Worm (Caenorhabditis elegans) whole organism, L4 larva: Measurements from ENCODE around the gene frm-7.

Experiments
- F10B5.3 ChIP-seq: sonication (generic microtip); optimal IDR thresholded peaks from 2 replicates; lab custom pipeline; 2016; ENCODE audit warnings: mild to moderate bottlenecking, missing genetic modification characterization, missing compliant biosample characterization
- F49E8.2 ChIP-seq: sonication (generic microtip); optimal IDR thresholded peaks from 2 replicates; lab custom pipeline; 2016; ENCODE audit warnings: missing compliant biosample characterization, mild to moderate bottlenecking, missing genetic modification characterization, borderline replicate concordance
- T26A8.4 ChIP-seq: fragments of 200-800 bp; sonication (Bioruptor generic); IDR thresholded peaks from 2 replicates; pipeline ENCODE4 v1.3.6; 2022; ENCODE audit warnings: missing genetic modification characterization, missing compliant biosample characterization
- Y75B8A.6 ChIP-seq: fragments of 200-800 bp; sonication (Bioruptor generic); IDR thresholded peaks from 2 replicates; pipeline ENCODE4 v1.3.6; 2022; ENCODE audit warnings: missing genetic modification reagents, missing genetic modification characterization, missing compliant biosample characterization
- aha-1 ChIP-seq: fragments of 150-350 bp; peaks from one replicate; lab custom pipeline; 2014; ENCODE audit warnings: missing biosample characterization, missing genetic modification characterization
- ama-1 ChIP-seq: fragments of 150-350 bp; optimal IDR thresholded peaks from 2 replicates; lab custom pipeline; 2014; ENCODE audit warnings: inconsistent platforms, mixed read lengths
- ceh-20 ChIP-seq: fragments of 200-800 bp; sonication (Bioruptor generic); IDR thresholded peaks from 2 replicates; pipeline ENCODE4 v1.3.6; 2022; ENCODE audit warnings: missing genetic modification reagents, missing genetic modification characterization, missing compliant biosample characterization
- ceh-32 ChIP-seq: sonication (generic microtip); optimal IDR thresholded peaks from 2 replicates; lab custom pipeline; 2016; ENCODE audit warnings: mild to moderate bottlenecking, missing genetic modification characterization, missing compliant biosample characterization; ENCODE audit not compliant: poor library complexity
- ceh-44 ChIP-seq: fragments of 200-800 bp; sonication (Bioruptor generic); IDR thresholded peaks from 2 replicates; pipeline ENCODE4 v1.3.6; 2022; ENCODE audit warnings: missing genetic modification reagents, missing genetic modification characterization, missing compliant biosample characterization
- ceh-82 ChIP-seq: sonication (generic microtip); optimal IDR thresholded peaks from 2 replicates; lab custom pipeline; 2017; ENCODE audit warnings: missing biosample characterization, missing genetic modification characterization
- daf-19 ChIP-seq: fragments of 200-800 bp; sonication (Bioruptor generic); conservative IDR thresholded peaks from 2 replicates; pipeline ENCODE4 v1.3.6; 2022; ENCODE audit warnings: missing genetic modification characterization, missing compliant biosample characterization
- duxl-1 ChIP-seq: sonication (generic microtip); optimal IDR thresholded peaks from 2 replicates; lab custom pipeline; 2016; ENCODE audit warnings: mild to moderate bottlenecking, missing genetic modification characterization, moderate library complexity, missing compliant biosample characterization; ENCODE audit not compliant: poor library complexity
- egl-43 ChIP-seq: fragments of 200-800 bp; sonication (Bioruptor generic); IDR thresholded peaks from 2 replicates; pipeline ENCODE4 v1.3.6; 2022; ENCODE audit warnings: missing genetic modification reagents, missing genetic modification characterization, missing compliant biosample characterization
- fos-1 ChIP-seq: fragments of 150-350 bp; optimal IDR thresholded peaks from 2 replicates; lab custom pipeline; 2014; ENCODE audit warnings: missing biosample characterization, missing genetic modification characterization
- hlh-11 ChIP-seq: fragments of 200-800 bp; sonication (Bioruptor generic); optimal IDR thresholded peaks from 2 replicates; lab custom pipeline; 2018; ENCODE audit warnings: mild to moderate bottlenecking, missing genetic modification characterization, missing compliant biosample characterization
- lin-29 ChIP-seq: fragments of 200-800 bp; sonication (Bioruptor generic); IDR thresholded peaks from 2 replicates; pipeline ENCODE4 v1.3.6; 2022; ENCODE audit warnings: missing genetic modification reagents, missing genetic modification characterization, missing compliant biosample characterization
- mep-1 ChIP-seq: fragments of 150-350 bp; sonication (generic microtip); optimal IDR thresholded peaks from 3 replicates; lab custom pipeline; 2014; ENCODE audit warnings: missing biosample characterization, missing genetic modification characterization
- mxl-3 ChIP-seq: fragments of 200-800 bp; sonication (Bioruptor generic); optimal IDR thresholded peaks from 2 replicates; lab custom pipeline; 2018; ENCODE audit warnings: mild to moderate bottlenecking, missing genetic modification characterization, missing compliant biosample characterization
- nhr-237 ChIP-seq: sonication (generic microtip); optimal IDR thresholded peaks from 2 replicates; lab custom pipeline; 2017; ENCODE audit warnings: missing biosample characterization, missing genetic modification characterization
- nhr-28 ChIP-seq: fragments of 150-350 bp; optimal IDR thresholded peaks from 2 replicates; lab custom pipeline; 2014; ENCODE audit warnings: missing biosample characterization, missing genetic modification characterization
- nhr-42 ChIP-seq: fragments of 200-800 bp; sonication (Bioruptor generic); IDR thresholded peaks from 2 replicates; pipeline ENCODE4 v1.3.6; 2022; ENCODE audit warnings: missing genetic modification characterization, missing compliant biosample characterization
- nhr-48 ChIP-seq: sonication (generic microtip); optimal IDR thresholded peaks from 2 replicates; lab custom pipeline; 2016; ENCODE audit warnings: mild to moderate bottlenecking, missing genetic modification characterization, missing compliant biosample characterization
- php-3 ChIP-seq: fragments of 200-800 bp; sonication (Bioruptor generic); IDR thresholded peaks from 2 replicates; pipeline ENCODE4 v1.3.6; 2022; ENCODE audit warnings: missing genetic modification reagents, missing genetic modification characterization, missing compliant biosample characterization
- sdz-12 ChIP-seq: fragments of 200-800 bp; sonication (Bioruptor generic); optimal IDR thresholded peaks from 2 replicates; lab custom pipeline; 2018; ENCODE audit warnings: mild to moderate bottlenecking, missing genetic modification characterization, missing compliant biosample characterization
- snpc-1.2 ChIP-seq: fragments of 200-800 bp; sonication (Bioruptor generic); IDR thresholded peaks from 2 replicates; pipeline ENCODE4 v1.3.6; 2022; ENCODE audit warnings: missing genetic modification reagents, missing genetic modification characterization, missing compliant biosample characterization
- spr-1 ChIP-seq: sonication (generic microtip); optimal IDR thresholded peaks from 2 replicates; lab custom pipeline; 2016; ENCODE audit warnings: mild to moderate bottlenecking, missing genetic modification characterization, missing compliant biosample characterization
- unc-62 ChIP-seq, 3 experiments: fragments of 150-350 bp in 1 of 3; sonication (generic microtip); optimal IDR thresholded peaks in 2 of 3; peaks in 1 of 3; 1 replicate in 1 of 3; 2 replicates in 2 of 3; lab custom pipeline; 2014 to 2017; ENCODE audit warnings: missing biosample characterization in 3 of 3, missing genetic modification characterization in 3 of 3, missing genetic modification reagents in 3 of 3, missing genotype in 1 of 3
- zag-1 ChIP-seq: fragments of 150-350 bp; optimal IDR thresholded peaks from 2 replicates; lab custom pipeline; 2014; ENCODE audit warnings: missing biosample characterization, missing genetic modification characterization

frm-7 gene

DNA sequence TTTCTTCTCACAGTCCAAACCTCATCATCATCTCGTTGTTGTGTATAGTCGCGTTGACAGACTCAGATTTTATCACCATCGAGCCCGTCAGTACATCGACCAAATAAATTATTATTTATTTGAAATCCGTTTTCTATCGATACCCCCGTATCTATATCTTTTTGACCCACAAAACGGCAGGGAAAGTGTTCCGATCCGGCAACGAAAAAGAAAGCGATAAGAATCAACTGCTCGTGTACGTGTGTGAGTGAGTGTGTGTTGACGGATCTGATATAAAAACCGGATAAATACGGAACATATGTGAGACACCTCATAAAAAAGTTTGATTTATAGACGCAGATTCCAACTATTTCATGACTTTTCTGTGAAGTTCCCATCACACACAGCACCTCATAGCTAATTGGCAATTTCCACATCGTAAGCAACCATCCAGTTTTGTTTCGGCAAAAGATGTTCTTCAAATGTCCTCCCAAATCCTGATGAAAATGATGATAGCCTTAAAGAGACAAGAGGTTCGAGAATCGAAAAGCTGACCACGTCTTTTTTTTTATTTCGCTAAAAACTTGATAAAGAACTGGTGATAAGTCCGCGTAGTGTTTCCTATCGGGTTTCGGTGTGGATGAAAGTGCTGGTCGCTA lies 52.0 kb downstream of the frm-7 start:
- TF ChIP-seq spr-1 (peak; percentile 39), ceh-32 (tag; lab: Kevin White, UChicago) (no peak), nhr-28 (tag; lab: Kevin White, UChicago) (peak; percentile 43), Y75B8A.6 (GFP tag; lab: Robert Waterston, UW) (no peak), nhr-48 (peak; percentile 54), T26A8.4 (peak; percentile 49; the same call in 1 of the 2 replicates), F49E8.2 (no peak), F10B5.3 (tag; lab: Kevin White, UChicago) (no peak), nhr-42 (GFP tag; lab: Robert Waterston, UW) (no peak), php-3 (GFP tag; lab: Robert Waterston, UW) (0 out of 2 replicates have a peak, but pooled peaks have one; percentile 51), ceh-20 (GFP tag; lab: Robert Waterston, UW) (no peak), sdz-12 (GFP tag; lab: Kevin White, UChicago) (no peak), snpc-1.2 (GFP tag; lab: Robert Waterston, UW) (no peak), unc-62 (GFP tag; optimal IDR thresholded peaks at IDR 0.05 in 1 of 2; lab: Kevin White, UChicago) (no peak), unc-62 (tag; optimal IDR thresholded peaks at IDR 0.05; lab: Kevin White, UChicago) (no peak), ama-1 (peak; percentile 41), mxl-3 (GFP tag; lab: Kevin White, UChicago) (peak; percentile 10), duxl-1 (tag; lab: Kevin White, UChicago) (peak; percentile 9), nhr-237 (tag; lab: Kevin White, UChicago) (no peak), daf-19 (GFP tag; lab: Robert Waterston, UW) (no peak), egl-43 (GFP tag; lab: Robert Waterston, UW) (no peak), hlh-11 (tag; lab: Kevin White, UChicago) (peak; percentile 76), ceh-82 (no peak), aha-1 (tag; lab: Kevin White, UChicago) (no peak), fos-1 (tag; lab: Kevin White, UChicago) (no peak), ceh-44 (no peak), lin-29 (GFP tag; lab: Robert Waterston, UW) (0 out of 2 replicates have a peak, but pooled peaks have one; percentile 8), zag-1 (tag; lab: Kevin White, UChicago) (no peak), mep-1 (tag; lab: Kevin White, UChicago) (no peak)
